Fruit fly (Drosophila melanogaster): ENCODE data around the gene Gmd.
A peak's percentile ranks its signal among the peaks of the same experiment; 100 is the strongest.

Gene Gmd

DNA sequence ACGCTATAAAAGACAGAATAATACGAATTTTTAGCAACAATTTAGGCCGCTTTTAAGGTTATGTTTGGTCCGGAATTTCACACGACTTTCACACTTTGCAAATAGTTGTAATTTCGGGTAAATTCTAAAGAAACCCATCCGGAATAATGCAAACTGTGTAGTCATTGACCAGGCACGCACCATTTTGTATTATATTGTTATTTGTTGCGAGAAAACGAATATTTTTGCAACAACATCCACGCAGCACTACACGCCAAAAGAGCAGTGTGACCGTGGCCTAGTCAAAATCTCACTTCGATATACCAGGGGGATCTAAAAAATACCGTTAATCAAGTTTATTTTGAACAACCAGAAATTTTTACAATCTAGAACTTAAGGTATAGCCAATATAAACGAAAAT is 9.3 kb downstream of the Gmd start, which contains the start of gene eIF3i (continued):
- TF ChIP-seq lbe (GFP tag; optimal IDR thresholded peaks at IDR 0.05) (no peak), Bteb2 (GFP tag; optimal IDR thresholded peaks at IDR 0.05) (no peak), sc (optimal IDR thresholded peaks at IDR 0.05) (no peak), sc (GFP tag; optimal IDR thresholded peaks at IDR 0.05) (no peak), CG1792 (GFP tag; optimal IDR thresholded peaks at IDR 0.05) (no peak), trem (tag; optimal IDR thresholded peaks at IDR 0.05) (no peak), grn (GFP tag; optimal IDR thresholded peaks at IDR 0.05) (no peak), CG32767 (GFP tag; IDR thresholded peaks at IDR 0.05) (no peak), CG8359 (GFP tag; optimal IDR thresholded peaks at IDR 0.05; ENCODE audit: borderline replicate concordance) (no peak), CG2199 (GFP tag; IDR thresholded peaks at IDR 0.05) (no peak), Antp (GFP tag; optimal IDR thresholded peaks at IDR 0.05) (no peak), Atf3 (GFP tag; optimal IDR thresholded peaks at IDR 0.05) (no peak), Aef1 (GFP tag; IDR thresholded peaks at IDR 0.05) (no peak), lilli (GFP tag; optimal IDR thresholded peaks at IDR 0.05) (no peak), danr (GFP tag; IDR thresholded peaks at IDR 0.05) (no peak), CG8765 (GFP tag; IDR thresholded peaks at IDR 0.05) (no peak), cato (GFP tag; optimal IDR thresholded peaks at IDR 0.05; ENCODE audit: borderline replicate concordance) (no peak), dimm (GFP tag; IDR thresholded peaks at IDR 0.05) (no peak), CG13287 (GFP tag; IDR thresholded peaks at IDR 0.05; ENCODE audit: partially characterized antibody) (peak; percentile 20; the same call in 1 of the 2 replicates), CG8281 (tag; optimal IDR thresholded peaks at IDR 0.05) (no peak), CG15011 (GFP tag; optimal IDR thresholded peaks at IDR 0.05) (no peak), CG43689 (GFP tag; IDR thresholded peaks at IDR 0.05) (no peak), Dp (GFP tag; optimal IDR thresholded peaks at IDR 0.05) (peak; percentile 18), NFAT (GFP tag; IDR thresholded peaks at IDR 0.05) (no peak), pzg (GFP tag; optimal IDR thresholded peaks at IDR 0.05) (peak; percentile 55), CG10321 (GFP tag; IDR thresholded peaks at IDR 0.05) (no peak), dpn (GFP tag; optimal IDR thresholded peaks at IDR 0.05) (no peak), so (GFP tag; IDR thresholded peaks at IDR 0.05) (no peak), CG12744 (GFP tag; optimal IDR thresholded peaks at IDR 0.05) (no peak), Meics (GFP tag; optimal IDR thresholded peaks at IDR 0.05) (no peak), CG9797 (GFP tag; optimal IDR thresholded peaks at IDR 0.05) (peak; percentile 64), CG11696 (GFP tag; IDR thresholded peaks at IDR 0.05) (no peak)

DNA sequence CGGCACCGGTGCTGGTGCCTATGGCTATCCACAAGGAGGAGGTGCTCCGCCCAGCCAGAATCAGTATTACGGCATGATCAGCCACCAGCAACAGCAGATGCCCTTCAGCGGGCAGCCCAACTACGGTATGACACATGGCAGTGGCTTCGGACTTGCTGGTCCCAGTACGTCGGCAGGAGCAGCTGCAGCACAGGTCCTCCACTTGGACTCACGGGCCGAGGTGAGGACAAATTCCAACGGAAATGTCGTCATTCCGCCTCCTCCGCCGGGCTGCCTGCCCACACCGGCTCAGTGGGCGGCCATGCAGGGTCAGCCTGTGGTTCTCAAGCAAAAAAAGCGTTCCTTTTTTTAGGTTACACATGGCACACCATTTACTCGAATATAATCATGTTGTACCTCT is 10.9 kb downstream of the Gmd start:
- no peak for TF ChIP-seq Atf-2 (GFP tag; optimal IDR thresholded peaks at IDR 0.05)
- TF ChIP-seq z (GFP tag; IDR thresholded peaks at IDR 0.05): 0 out of 3 replicates have a peak, but pooled peaks have one; percentile 57
- peak; percentile 68 for TF ChIP-seq Med (GFP tag)

DNA sequence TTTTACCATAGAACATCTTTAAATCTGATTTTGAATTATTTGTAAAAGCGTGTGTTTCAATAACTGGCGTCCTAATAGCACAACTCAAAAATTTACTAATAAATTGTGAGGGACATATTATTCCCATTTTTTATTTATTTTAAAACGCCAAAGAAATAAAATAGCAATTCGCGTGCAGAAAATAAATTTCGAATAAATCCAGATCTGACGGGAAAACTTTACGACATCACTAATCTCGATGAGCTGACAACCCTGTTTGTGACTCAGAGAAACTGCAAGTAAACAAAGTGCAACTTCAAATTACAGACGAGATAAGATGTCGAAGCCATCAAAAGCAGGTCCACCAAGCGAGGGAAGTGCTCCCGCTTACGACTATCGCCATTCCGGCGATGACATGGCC is 11.4 kb downstream of the Gmd start, which contains the start of gene CG34125:
TSS of gene CG34125 (plus strand) at position 254 of the 400 bp plus-strand sequence.
- TF ChIP-seq CG6683 (GFP tag; optimal IDR thresholded peaks at IDR 0.05): no peak
- TF ChIP-seq lab (GFP tag; optimal IDR thresholded peaks at IDR 0.05): no peak
- TF ChIP-seq en (GFP tag; optimal IDR thresholded peaks at IDR 0.05): no peak
- peak; percentile 20; the same call in 1 of the 3 replicates for TF ChIP-seq zfh1 (GFP tag; IDR thresholded peaks at IDR 0.05)
- no peak for TF ChIP-seq CG4360 (GFP tag; IDR thresholded peaks at IDR 0.05)
- no peak for TF ChIP-seq NFAT (GFP tag; IDR thresholded peaks at IDR 0.05)
- TF ChIP-seq CG1602 (GFP tag; optimal IDR thresholded peaks at IDR 0.05): no peak
- TF ChIP-seq gcm2 (GFP tag; optimal IDR thresholded peaks at IDR 0.05): no peak
- TF ChIP-seq Fer2 (tag; optimal IDR thresholded peaks at IDR 0.05): no peak
- TF ChIP-seq sug (tag; optimal IDR thresholded peaks at IDR 0.05): no peak
- no peak for TF ChIP-seq Rx (GFP tag; IDR thresholded peaks at IDR 0.05)
- peak; percentile 34; the same call in 1 of the 2 replicates for TF ChIP-seq Xrp1 (GFP tag; IDR thresholded peaks at IDR 0.05)
- TF ChIP-seq ara (GFP tag; IDR thresholded peaks at IDR 0.05): no peak
- no peak for TF ChIP-seq emc (GFP tag; optimal IDR thresholded peaks at IDR 0.05)
- no peak for TF ChIP-seq CG15011 (GFP tag; optimal IDR thresholded peaks at IDR 0.05)
- TF ChIP-seq CG31365 (tag; optimal IDR thresholded peaks at IDR 0.05): no peak
- TF ChIP-seq CG9932 (GFP tag; IDR thresholded peaks at IDR 0.05): peak; percentile 44; the same call in 1 of the 2 replicates
- TF ChIP-seq Ets65A (GFP tag): peak; percentile 82
- no peak for TF ChIP-seq CG10543 (GFP tag; optimal IDR thresholded peaks at IDR 0.05)
- peak; percentile 86 for TF ChIP-seq row (GFP tag; IDR thresholded peaks at IDR 0.05)

Data from whole organism, embryonic.